Fruit fly (Drosophila melanogaster) whole organism, wandering third instar larva: ENCODE results near the gene ImpE1.

Experiments
- Abd-B ChIP-seq: fragments of >200 bp; optimal IDR thresholded peaks from 2 replicates; lab custom pipeline; 2017; ENCODE audit warnings: missing biosample characterization, missing genetic modification characterization
- CG32264 ChIP-seq: fragments of 200-800 bp; sonication (Bioruptor generic); optimal IDR thresholded peaks from 2 replicates; lab custom pipeline; 2016; ENCODE audit warnings: missing biosample characterization, missing genetic modification characterization
- CG9705 ChIP-seq: fragments of 200-800 bp; sonication (Bioruptor generic); optimal IDR thresholded peaks from 2 replicates; lab custom pipeline; 2018; ENCODE audit warnings: missing biosample characterization, mild to moderate bottlenecking, missing genetic modification characterization
- CrebA ChIP-seq: fragments of 200-800 bp; sonication (Bioruptor generic); optimal IDR thresholded peaks from 2 replicates; lab custom pipeline; 2016; ENCODE audit warnings: missing biosample characterization, mild to moderate bottlenecking, missing genetic modification characterization, borderline replicate concordance
- Dfd ChIP-seq: fragments of >200 bp; optimal IDR thresholded peaks from 2 replicates; lab custom pipeline; 2017; ENCODE audit warnings: missing biosample characterization, missing genetic modification characterization
- Dif ChIP-seq: fragments of 200-275, 200-300 bp; sonication (Bioruptor generic); optimal IDR thresholded peaks from 2 replicates; lab custom pipeline; 2018; ENCODE audit warnings: missing biosample characterization, missing genetic modification characterization; ENCODE audit not compliant: partially characterized antibody
- GATAd ChIP-seq: sonication (Bioruptor generic); optimal IDR thresholded peaks from 2 replicates; lab custom pipeline; 2016; ENCODE audit warnings: missing biosample characterization, missing genetic modification characterization
- HLH106 ChIP-seq: fragments of 200-800 bp; optimal IDR thresholded peaks from 3 replicates; lab custom pipeline; 2019; ENCODE audit warnings: missing biosample characterization, mild to moderate bottlenecking, missing genetic modification characterization, moderate library complexity
- Hnf4 ChIP-seq: fragments of 200-800 bp; sonication (Bioruptor generic); optimal IDR thresholded peaks from 2 replicates; lab custom pipeline; 2016; ENCODE audit warnings: missing biosample characterization, mild to moderate bottlenecking, missing genetic modification characterization
- Hr78 ChIP-seq: fragments of >200 bp; optimal IDR thresholded peaks from 2 replicates; lab custom pipeline; 2017; ENCODE audit warnings: missing biosample characterization, missing genetic modification characterization
- Hr83 ChIP-seq: fragments of 200-300 bp; sonication (Bioruptor generic); optimal IDR thresholded peaks from 2 replicates; lab custom pipeline; 2016; ENCODE audit warnings: missing biosample characterization, mild to moderate bottlenecking, missing genetic modification characterization, moderate library complexity; ENCODE audit not compliant: poor library complexity, severe bottlenecking
- Jra ChIP-seq: sonication (Bioruptor generic); optimal IDR thresholded peaks from 2 replicates; lab custom pipeline; 2016; ENCODE audit warnings: missing biosample characterization, missing genetic modification characterization
- Mio ChIP-seq: sonication (Bioruptor generic); optimal IDR thresholded peaks from 2 replicates; lab custom pipeline; 2016; ENCODE audit warnings: missing biosample characterization, missing genetic modification characterization
- Myc ChIP-seq: fragments of >200 bp; optimal IDR thresholded peaks from 2 replicates; lab custom pipeline; 2017
- N ChIP-seq: fragments of >200 bp; optimal IDR thresholded peaks from 2 replicates; lab custom pipeline; 2018; ENCODE audit warnings: missing biosample characterization, missing external identifiers, missing genetic modification characterization
- OdsH ChIP-seq: fragments of 200-800 bp; sonication (Bioruptor generic); optimal IDR thresholded peaks from 2 replicates; lab custom pipeline; 2016; ENCODE audit warnings: missing biosample characterization, mild to moderate bottlenecking, missing genetic modification characterization
- Rel ChIP-seq, 2 experiments: fragments of 200-800 bp; sonication (Bioruptor generic) in 1 of 2; optimal IDR thresholded peaks; 2 replicates in 1 of 2; 3 replicates in 1 of 2; lab custom pipeline; 2016 to 2019; ENCODE audit warnings: mild to moderate bottlenecking in 2 of 2, missing biosample characterization in 2 of 2, missing genetic modification characterization in 2 of 2, moderate library complexity in 1 of 2
- Sp1 ChIP-seq: fragments of 200-800 bp; sonication (Bioruptor generic); optimal IDR thresholded peaks from 3 replicates; lab custom pipeline; 2019; ENCODE audit warnings: missing biosample characterization, mild to moderate bottlenecking, missing genetic modification characterization, moderate library complexity
- Vsx2 ChIP-seq: fragments of 200-300, 225-300 bp; sonication (Bioruptor generic); optimal IDR thresholded peaks from 2 replicates; lab custom pipeline; 2018; ENCODE audit warnings: missing biosample characterization, missing genetic modification characterization; ENCODE audit not compliant: partially characterized antibody
- br ChIP-seq: fragments of 200-800 bp; sonication (Bioruptor generic); optimal IDR thresholded peaks from 2 replicates; lab custom pipeline; 2016; ENCODE audit warnings: missing biosample characterization, missing genetic modification characterization
- brk ChIP-seq: fragments of 200-800 bp; sonication (Bioruptor generic); optimal IDR thresholded peaks from 2 replicates; lab custom pipeline; 2016; ENCODE audit warnings: missing biosample characterization, mild to moderate bottlenecking, missing genetic modification characterization
- dl ChIP-seq, 2 experiments: fragments of 175-275, 200-275 bp in 1 of 2; fragments of 200-275 bp in 1 of 2; sonication (Bioruptor generic); optimal IDR thresholded peaks; lab custom pipeline; 2018; ENCODE audit warnings: mild to moderate bottlenecking in 2 of 2, missing biosample characterization in 2 of 2, missing genetic modification characterization in 2 of 2, moderate library complexity in 2 of 2; ENCODE audit not compliant: partially characterized antibody in 2 of 2, insufficient read depth in 1 of 2
- dmrt93B ChIP-seq: fragments of 200-800 bp; sonication (Bioruptor generic); optimal IDR thresholded peaks from 2 replicates; lab custom pipeline; 2018; ENCODE audit warnings: missing biosample characterization, mild to moderate bottlenecking, missing genetic modification characterization
- dsf ChIP-seq: sonication (Bioruptor generic); optimal IDR thresholded peaks from 2 replicates; lab custom pipeline; 2016; ENCODE audit warnings: missing biosample characterization, missing genetic modification characterization, borderline replicate concordance
- ey ChIP-seq: fragments of 200-800 bp; sonication (Bioruptor generic); optimal IDR thresholded peaks from 2 replicates; lab custom pipeline; 2016; ENCODE audit warnings: missing biosample characterization, missing genetic modification characterization
- foxo ChIP-seq, 2 experiments: fragments of 200-800 bp; sonication (Bioruptor generic); optimal IDR thresholded peaks; 2 replicates in 1 of 2; 3 replicates in 1 of 2; lab custom pipeline; 2016 to 2017; ENCODE audit warnings: missing biosample characterization in 2 of 2, missing genetic modification characterization in 2 of 2
- fru ChIP-seq: fragments of 200-800 bp; sonication (Bioruptor generic); optimal IDR thresholded peaks from 3 replicates; lab custom pipeline; 2016; ENCODE audit warnings: missing biosample characterization, mild to moderate bottlenecking, missing genetic modification characterization
- h ChIP-seq: fragments of 200-800 bp; sonication (Bioruptor generic); optimal IDR thresholded peaks from 3 replicates; lab custom pipeline; 2016; ENCODE audit warnings: missing biosample characterization, mild to moderate bottlenecking, missing genetic modification characterization
- jim ChIP-seq: fragments of 175-275, 200-325 bp; sonication (Bioruptor generic); optimal IDR thresholded peaks from 2 replicates; lab custom pipeline; 2016; ENCODE audit warnings: missing biosample characterization, mild to moderate bottlenecking, missing genetic modification characterization
- lola ChIP-seq: fragments of >200 bp; optimal IDR thresholded peaks from 2 replicates; lab custom pipeline; 2017; ENCODE audit warnings: missing biosample characterization, missing genetic modification characterization
- pan ChIP-seq: fragments of >200 bp; optimal IDR thresholded peaks from 2 replicates; lab custom pipeline; 2017
- psq ChIP-seq: fragments of 200-800 bp; sonication (Bioruptor generic); optimal IDR thresholded peaks from 3 replicates; lab custom pipeline; 2017; ENCODE audit warnings: missing biosample characterization, mild to moderate bottlenecking, missing genetic modification characterization, moderate library complexity
- rgr ChIP-seq: fragments of 200-800 bp; sonication (Bioruptor generic); optimal IDR thresholded peaks from 3 replicates; lab custom pipeline; 2016; ENCODE audit warnings: missing biosample characterization, mild to moderate bottlenecking, missing genetic modification characterization
- sage ChIP-seq: fragments of 200-800 bp; sonication (Bioruptor generic); optimal IDR thresholded peaks from 2 replicates; lab custom pipeline; 2016; ENCODE audit warnings: missing biosample characterization, mild to moderate bottlenecking, missing genetic modification characterization
- sv ChIP-seq: fragments of 200-800 bp; sonication (Bioruptor generic); optimal IDR thresholded peaks from 3 replicates; lab custom pipeline; 2016; ENCODE audit warnings: missing biosample characterization, missing genetic modification characterization
- tai ChIP-seq: sonication (Bioruptor generic); optimal IDR thresholded peaks from 2 replicates; lab custom pipeline; 2016; ENCODE audit warnings: missing biosample characterization, missing genetic modification characterization
- usp ChIP-seq: fragments of >200 bp; optimal IDR thresholded peaks from 2 replicates; lab custom pipeline; 2017; ENCODE audit warnings: missing biosample characterization, missing genetic modification characterization
- woc ChIP-seq: sonication (Bioruptor generic); optimal IDR thresholded peaks from 2 replicates; lab custom pipeline; 2016; ENCODE audit warnings: missing biosample characterization, mild to moderate bottlenecking, missing genetic modification characterization

Gene ImpE1

dm6 chr3L:8385055-8385454 is 12.8 kb downstream of the ImpE1 start:
- TF ChIP-seq tai (GFP tag; lab: Kevin White, UChicago) (no peak), ey (peak; percentile 15), Mio (no peak), sv (GFP tag; lab: Kevin White, UChicago) (no peak), jim (GFP tag; lab: Kevin White, UChicago) (no peak), HLH106 (tag; lab: Kevin White, UChicago) (peak; percentile 12), N (no peak), CG9705 (GFP tag; lab: Kevin White, UChicago) (no peak), Myc (lab: Kevin White, UChicago) (no peak), Sp1 (GFP tag; lab: Kevin White, UChicago) (no peak), GATAd (GFP tag; lab: Kevin White, UChicago) (no peak), rgr (peak; percentile 4), brk (GFP tag; lab: Kevin White, UChicago) (no peak), CG32264 (no peak), Hr83 (GFP tag; lab: Kevin White, UChicago) (no peak), pan (lab: Kevin White, UChicago) (no peak), dmrt93B (GFP tag; lab: Kevin White, UChicago) (no peak), sage (GFP tag; lab: Kevin White, UChicago) (no peak), Vsx2 (no peak), foxo (GFP tag; optimal IDR thresholded peaks at IDR 0.05; lab: Kevin White, UChicago) (peak in 1 of 2 experiments; percentile 39), h (GFP tag; lab: Kevin White, UChicago) (peak; percentile 55), Dif (GFP tag; lab: Kevin White, UChicago) (no peak), fru (GFP tag; lab: Kevin White, UChicago) (peak; percentile 46), CrebA (no peak), Jra (GFP tag; lab: Kevin White, UChicago) (no peak), OdsH (GFP tag; lab: Kevin White, UChicago) (peak; percentile 12), Abd-B (GFP tag; lab: Kevin White, UChicago) (no peak), woc (GFP tag; lab: Kevin White, UChicago) (peak; percentile 30), usp (no peak), dsf (GFP tag; lab: Kevin White, UChicago) (no peak), Dfd (no peak), psq (peak; percentile 49), Hr78 (no peak), Rel (GFP tag; optimal IDR thresholded peaks at IDR 0.05; lab: Kevin White, UChicago) (no peak), Rel (tag; optimal IDR thresholded peaks at IDR 0.05; lab: Kevin White, UChicago) (no peak), dl (GFP tag; optimal IDR thresholded peaks at IDR 0.05; lab: Kevin White, UChicago; ENCODE audit: insufficient read depth in 1 of 2, partially characterized antibody in 2 of 2) (no peak), br (GFP tag; lab: Kevin White, UChicago) (peak; percentile 35), lola (GFP tag; lab: Kevin White, UChicago) (no peak), Hnf4 (GFP tag; lab: Kevin White, UChicago) (no peak)
- TF ChIP-seq, all 38 proteins: peak for 10

DNA sequence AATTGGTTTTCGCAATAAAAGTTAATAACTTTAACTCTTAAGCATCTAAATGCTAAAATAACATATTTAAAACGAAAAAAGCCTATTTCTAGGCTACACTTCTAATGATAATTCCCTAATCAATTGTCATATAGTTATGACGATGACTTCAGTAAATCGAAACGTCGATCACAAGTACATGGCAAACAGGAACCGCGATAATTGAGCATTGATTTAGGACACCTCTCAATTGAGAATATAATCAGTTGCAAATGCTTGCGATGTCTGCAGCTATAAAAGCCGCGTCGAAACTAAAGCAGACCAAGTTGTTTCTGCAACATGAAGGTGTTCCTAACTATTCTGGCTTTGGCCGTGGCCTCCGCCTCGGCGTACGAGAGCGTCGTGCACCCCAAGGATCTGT is 19.0 kb downstream of the ImpE1 start, which contains the start of gene Jon66Ci:
Gene Jon66Ci, plus strand, starts transcription at position 301 of the 400 bp plus-strand sequence.
- no peak for TF ChIP-seq Myc (lab: Kevin White, UChicago)
- no peak for TF ChIP-seq dl (GFP tag; optimal IDR thresholded peaks at IDR 0.05; lab: Kevin White, UChicago; ENCODE audit: insufficient read depth in 1 of 2, partially characterized antibody in 2 of 2)
- no peak for TF ChIP-seq sage (GFP tag; lab: Kevin White, UChicago)
- no peak for TF ChIP-seq Sp1 (GFP tag; lab: Kevin White, UChicago)
- no peak for TF ChIP-seq Mio
- no peak for TF ChIP-seq HLH106 (tag; lab: Kevin White, UChicago)
- no peak for TF ChIP-seq Vsx2
- TF ChIP-seq dsf (GFP tag; lab: Kevin White, UChicago), result no peak
- no peak for TF ChIP-seq Hr78
- no peak for TF ChIP-seq psq
- TF ChIP-seq dmrt93B (GFP tag; lab: Kevin White, UChicago), result no peak
- TF ChIP-seq foxo (GFP tag; optimal IDR thresholded peaks at IDR 0.05; lab: Kevin White, UChicago), result no peak
- no peak for TF ChIP-seq br (GFP tag; lab: Kevin White, UChicago)
- TF ChIP-seq ey, result no peak
- TF ChIP-seq Dfd, result no peak
- no peak for TF ChIP-seq tai (GFP tag; lab: Kevin White, UChicago)
- TF ChIP-seq, all 38 proteins: peak for 0
